Fruit fly (Drosophila melanogaster) whole organism, embryonic: ENCODE measurements around the gene mts.

Experiments used
- Atf-2 ChIP-seq: fragments of 200-800 bp; sonication (Bioruptor generic); optimal IDR thresholded peaks from 2 replicates; lab custom pipeline; 2016; ENCODE audit warnings: missing biosample characterization, missing genetic modification characterization
- Awh ChIP-seq: fragments of 200-800 bp; sonication (Bioruptor generic); IDR thresholded peaks from 2 replicates; pipeline ENCODE4, ENCODE4 v1.3.6; 2022; ENCODE audit warnings: missing biosample characterization, missing genetic modification characterization
- Bdp1 ChIP-seq: fragments of 200-800 bp; sonication (Bioruptor generic); optimal IDR thresholded peaks from 3 replicates; lab custom pipeline; 2016; ENCODE audit warnings: missing biosample characterization, missing genetic modification characterization
- CG11247 ChIP-seq: fragments of 200-800 bp; sonication (Bioruptor generic); IDR thresholded peaks from 2 replicates; pipeline ENCODE4 v1.3.6; 2022; ENCODE audit warnings: missing biosample characterization, missing genetic modification characterization
- CG12219 ChIP-seq: fragments of 200-800 bp; sonication (Bioruptor generic); optimal IDR thresholded peaks from 3 replicates; lab custom pipeline; 2018; ENCODE audit warnings: missing biosample characterization, mild to moderate bottlenecking, missing genetic modification characterization
- CG12942 ChIP-seq: fragments of 200-800 bp; sonication (Bioruptor generic); optimal IDR thresholded peaks from 3 replicates; lab custom pipeline; 2016; ENCODE audit warnings: missing biosample characterization, missing genetic modification characterization
- CG13123 ChIP-seq: fragments of 200-800 bp; sonication (Bioruptor generic); optimal IDR thresholded peaks from 2 replicates; lab custom pipeline; 2016; ENCODE audit warnings: missing biosample characterization, missing genetic modification characterization
- CG13624 ChIP-seq: fragments of 200-800 bp; sonication (Bioruptor generic); optimal IDR thresholded peaks from 2 replicates; lab custom pipeline; 2016; ENCODE audit warnings: missing biosample characterization, missing genetic modification characterization
- CG14710 ChIP-seq: fragments of 200-800 bp; sonication (Bioruptor generic); optimal IDR thresholded peaks from 3 replicates; lab custom pipeline; 2019; ENCODE audit warnings: missing biosample characterization, mild to moderate bottlenecking, missing genetic modification characterization, moderate library complexity
- CG14965 ChIP-seq: fragments of 200-800 bp; sonication (Bioruptor generic); optimal IDR thresholded peaks from 2 replicates; lab custom pipeline; 2016; ENCODE audit warnings: missing biosample characterization, missing genetic modification characterization, borderline replicate concordance
- CG18476 ChIP-seq: fragments of 200-800 bp; sonication (Bioruptor generic); optimal IDR thresholded peaks from 2 replicates; lab custom pipeline; 2016; ENCODE audit warnings: missing biosample characterization, mild to moderate bottlenecking, missing genetic modification characterization
- CG18619 ChIP-seq: fragments of 200-800 bp; sonication (Bioruptor generic); optimal IDR thresholded peaks from 3 replicates; lab custom pipeline; 2017; ENCODE audit warnings: missing biosample characterization, mild to moderate bottlenecking, missing genetic modification characterization
- CG3838 ChIP-seq: fragments of 200-800 bp; sonication (Bioruptor generic); optimal IDR thresholded peaks from 3 replicates; lab custom pipeline; 2016; ENCODE audit warnings: missing biosample characterization, missing genetic modification characterization
- CG4730 ChIP-seq: fragments of 200-800 bp; sonication (Bioruptor generic); IDR thresholded peaks from 2 replicates; pipeline ENCODE4 v1.3.6; 2022; ENCODE audit warnings: missing biosample characterization, missing genetic modification characterization
- CG9609 ChIP-seq: fragments of 200-800 bp; sonication (Bioruptor generic); optimal IDR thresholded peaks from 3 replicates; lab custom pipeline; 2016; ENCODE audit warnings: missing biosample characterization, missing genetic modification characterization
- CG9727 ChIP-seq: fragments of 200-800 bp; sonication (Bioruptor generic); optimal IDR thresholded peaks from 3 replicates; lab custom pipeline; 2017; ENCODE audit warnings: missing biosample characterization, mild to moderate bottlenecking, missing genetic modification characterization
- CTCF ChIP-seq: fragments of 200-800 bp; sonication (Bioruptor generic); optimal IDR thresholded peaks from 2 replicates; lab custom pipeline; 2017; ENCODE audit warnings: missing biosample characterization, mild to moderate bottlenecking, missing genetic modification characterization, moderate library complexity
- Camta ChIP-seq: fragments of 200-800 bp; sonication (Bioruptor generic); optimal IDR thresholded peaks from 2 replicates; lab custom pipeline; 2016; ENCODE audit warnings: missing biosample characterization, missing genetic modification characterization
- Dad ChIP-seq: fragments of 200-800 bp; sonication (Bioruptor generic); optimal IDR thresholded peaks from 3 replicates; lab custom pipeline; 2016; ENCODE audit warnings: missing biosample characterization, missing genetic modification characterization
- Dfd ChIP-seq, 2 experiments: fragments of >200 bp; optimal IDR thresholded peaks; 2 replicates each; lab custom pipeline; 2017; ENCODE audit warnings: missing biosample characterization in 2 of 2, missing genetic modification characterization in 2 of 2
- Fer3 ChIP-seq: fragments of 200-800 bp; sonication (Bioruptor generic); optimal IDR thresholded peaks from 2 replicates; lab custom pipeline; 2018; ENCODE audit warnings: missing biosample characterization, mild to moderate bottlenecking, missing genetic modification characterization, moderate library complexity
- Hr51 ChIP-seq, 2 experiments: fragments of 200-800 bp; sonication (Bioruptor generic); optimal IDR thresholded peaks; 2 replicates in 1 of 2; 3 replicates in 1 of 2; lab custom pipeline; 2016 to 2018; ENCODE audit warnings: missing biosample characterization in 2 of 2, missing genetic modification characterization in 2 of 2, mild to moderate bottlenecking in 1 of 2, moderate library complexity in 1 of 2
- Mes4 ChIP-seq: fragments of 200-800 bp; sonication (Bioruptor generic); optimal IDR thresholded peaks from 2 replicates; lab custom pipeline; 2016; ENCODE audit warnings: missing biosample characterization, missing genetic modification characterization
- NFAT ChIP-seq: fragments of 200-800 bp; sonication (Bioruptor generic); IDR thresholded peaks from 2 replicates; pipeline ENCODE4 v1.3.6; 2022; ENCODE audit warnings: missing biosample characterization, missing genetic modification characterization
- PHDP ChIP-seq: fragments of 200-800 bp; sonication (Bioruptor generic); optimal IDR thresholded peaks from 3 replicates; lab custom pipeline; 2018; ENCODE audit warnings: missing biosample characterization, mild to moderate bottlenecking, missing genetic modification characterization, moderate library complexity
- ash1 ChIP-seq: fragments of 200-800 bp; sonication (Bioruptor generic); optimal IDR thresholded peaks from 2 replicates; lab custom pipeline; 2018; ENCODE audit warnings: missing biosample characterization, mild to moderate bottlenecking, missing genetic modification characterization
- bigmax ChIP-seq: fragments of 200-800 bp; sonication (Bioruptor generic); optimal IDR thresholded peaks from 2 replicates; lab custom pipeline; 2018; ENCODE audit warnings: missing biosample characterization, mild to moderate bottlenecking, missing genetic modification characterization
- bowl ChIP-seq: fragments of 200-800 bp; sonication (Bioruptor generic); IDR thresholded peaks from 2 replicates; pipeline ENCODE4 v1.3.6; 2022; ENCODE audit warnings: missing biosample characterization, missing genetic modification characterization
- cas ChIP-seq: fragments of 200-800 bp; sonication (Bioruptor generic); IDR thresholded peaks from 2 replicates; pipeline ENCODE4 v1.3.6; 2022; ENCODE audit warnings: missing biosample characterization, missing genetic modification characterization
- cato ChIP-seq: fragments of 200-800 bp; sonication (Bioruptor generic); optimal IDR thresholded peaks from 2 replicates; lab custom pipeline; 2016; ENCODE audit warnings: missing biosample characterization, missing genetic modification characterization, borderline replicate concordance
- da ChIP-seq: fragments of 200-800 bp; sonication (Bioruptor generic); optimal IDR thresholded peaks from 2 replicates; lab custom pipeline; 2016; ENCODE audit warnings: missing biosample characterization, missing genetic modification characterization
- emc ChIP-seq: fragments of 200-800 bp; sonication (Bioruptor generic); optimal IDR thresholded peaks from 2 replicates; lab custom pipeline; 2016; ENCODE audit warnings: missing biosample characterization, missing genetic modification characterization
- eve ChIP-seq, 2 experiments: fragments of >200 bp; optimal IDR thresholded peaks; 2 replicates each; lab custom pipeline; 2017; ENCODE audit warnings: missing biosample characterization in 2 of 2, missing genetic modification characterization in 2 of 2
- fd3F ChIP-seq: fragments of 200-800 bp; sonication (Bioruptor generic); optimal IDR thresholded peaks from 2 replicates; lab custom pipeline; 2018; ENCODE audit warnings: missing biosample characterization, mild to moderate bottlenecking, missing genetic modification characterization, moderate library complexity
- gsb ChIP-seq: fragments of 200-800 bp; sonication (Bioruptor generic); IDR thresholded peaks from 2 replicates; pipeline ENCODE4 v1.3.6; 2022; ENCODE audit warnings: missing biosample characterization, missing genetic modification characterization
- hkb ChIP-seq, 2 experiments: fragments of 200-800 bp in 1 of 2; fragments of >200 bp in 1 of 2; sonication (Bioruptor generic) in 1 of 2; IDR thresholded peaks in 1 of 2; optimal IDR thresholded peaks in 1 of 2; 2 replicates each; pipeline versions ENCODE4 v1.3.6 to Lab custom; 2017 to 2022; ENCODE audit warnings: missing biosample characterization in 1 of 2, missing genetic modification characterization in 1 of 2
- ind ChIP-seq: fragments of 200-800 bp; sonication (Bioruptor generic); optimal IDR thresholded peaks from 3 replicates; lab custom pipeline; 2016; ENCODE audit warnings: missing biosample characterization, missing genetic modification characterization
- odd ChIP-seq: fragments of 200-800 bp; sonication (Bioruptor generic); optimal IDR thresholded peaks from 2 replicates; lab custom pipeline; 2017; ENCODE audit warnings: missing biosample characterization, mild to moderate bottlenecking, missing genetic modification characterization
- phol ChIP-seq: fragments of 200-800 bp; sonication (Bioruptor generic); optimal IDR thresholded peaks from 3 replicates; lab custom pipeline; 2018; ENCODE audit warnings: missing biosample characterization, mild to moderate bottlenecking, missing genetic modification characterization, moderate library complexity
- prd ChIP-seq, 3 experiments: fragments of >200 bp in 2 of 3; fragments of 200-800 bp in 1 of 3; sonication (Bioruptor generic) in 1 of 3; optimal IDR thresholded peaks in 2 of 3; IDR thresholded peaks in 1 of 3; 2 replicates in 2 of 3; 3 replicates in 1 of 3; pipeline versions ENCODE4 v1.3.6 to Lab custom; 2017 to 2022; ENCODE audit warnings: missing biosample characterization in 1 of 3, missing genetic modification characterization in 1 of 3
- pros ChIP-seq: fragments of 200-800 bp; sonication (Bioruptor generic); optimal IDR thresholded peaks from 3 replicates; lab custom pipeline; 2019; ENCODE audit warnings: missing biosample characterization, mild to moderate bottlenecking, missing genetic modification characterization, moderate library complexity
- sd ChIP-seq: fragments of 200-800 bp; sonication (Bioruptor generic); optimal IDR thresholded peaks from 3 replicates; lab custom pipeline; 2018; ENCODE audit warnings: missing biosample characterization, mild to moderate bottlenecking, missing genetic modification characterization, moderate library complexity
- stc ChIP-seq: fragments of 200-800 bp; sonication (Bioruptor generic); IDR thresholded peaks from 2 replicates; pipeline ENCODE4 v1.3.6; 2022; ENCODE audit warnings: missing biosample characterization, missing genetic modification characterization

mts gene

dm6 chr2L:7811249-7812002 is 16.0 kb upstream of the mts start, which contains the start of gene LanB1 (continued):
- TF ChIP-seq CG12942 (GFP tag; lab: Kevin White, UChicago) (no peak), cas (GFP tag; lab: Robert Waterston, UW) (no peak), Dfd (GFP tag; optimal IDR thresholded peaks at IDR 0.05; lab: Kevin White, UChicago) (no peak), phol (no peak), da (GFP tag; lab: Kevin White, UChicago) (peak; percentile 13), CG12219 (GFP tag; lab: Kevin White, UChicago) (peak; percentile 16), CG11247 (GFP tag; lab: Robert Waterston, UW) (no peak), Fer3 (tag; lab: Kevin White, UChicago) (no peak), odd (no peak), CG14710 (tag; lab: Kevin White, UChicago) (no peak), CG13123 (GFP tag; lab: Kevin White, UChicago) (no peak), emc (no peak), Dad (GFP tag; lab: Kevin White, UChicago) (peak; percentile 19), cato (GFP tag; lab: Kevin White, UChicago) (no peak), pros (peak; percentile 97), CG18476 (GFP tag; lab: Kevin White, UChicago) (no peak), gsb (no peak), Bdp1 (GFP tag; lab: Kevin White, UChicago) (no peak), prd (optimal IDR thresholded peaks at IDR 0.05; lab: Kevin White, UChicago) (no peak), prd (GFP tag; IDR thresholded peaks at IDR 0.05; lab: Robert Waterston, UW) (0 out of 3 replicates have a peak, but pooled peaks have one; percentile 8), bowl (GFP tag; lab: Robert Waterston, UW) (0 out of 2 replicates have a peak, but pooled peaks have one; percentile 14), stc (no peak; the same call in 1 of the 2 replicates), CG13624 (GFP tag; lab: Kevin White, UChicago) (peak; percentile 2), fd3F (GFP tag; lab: Kevin White, UChicago) (no peak), Atf-2 (GFP tag; lab: Kevin White, UChicago) (no peak), CG18619 (GFP tag; lab: Kevin White, UChicago) (no peak), CG4730 (no peak), PHDP (tag; lab: Kevin White, UChicago) (no peak), Awh (GFP tag; lab: Robert Waterston, UW) (peak; percentile 36; the same call in 1 of the 2 replicates), Camta (no peak), ash1 (GFP tag; lab: Kevin White, UChicago) (no peak), sd (peak; percentile 84), NFAT (GFP tag; lab: Robert Waterston, UW) (peak; percentile 59), CG9609 (no peak), Hr51 (GFP tag; optimal IDR thresholded peaks at IDR 0.05; lab: Kevin White, UChicago) (no peak), hkb (optimal IDR thresholded peaks at IDR 0.05; lab: Kevin White, UChicago) (no peak), hkb (GFP tag; IDR thresholded peaks at IDR 0.05; lab: Robert Waterston, UW) (peak; percentile 34; the same call in 1 of the 2 replicates), CG9727 (GFP tag; lab: Kevin White, UChicago) (no peak), ind (no peak), eve (GFP tag; optimal IDR thresholded peaks at IDR 0.05; lab: Kevin White, UChicago) (peak in 1 of 2 experiments; percentile 44), Mes4 (GFP tag; lab: Kevin White, UChicago) (no peak), CG3838 (GFP tag; lab: Kevin White, UChicago) (no peak), CG14965 (GFP tag; lab: Kevin White, UChicago) (no peak), bigmax (GFP tag; lab: Kevin White, UChicago) (no peak), CTCF (no peak)
